Worm (Caenorhabditis elegans): ENCODE data around the gene lips-3.

Gene lips-3

ce11 chrIII:4587177-4587576 is 29.2 kb upstream of the lips-3 start, which contains the start of the genes F35G12.7 and smc-4 (continued):
- no peak for TF ChIP-seq unc-130 (GFP tag; optimal IDR thresholded peaks at IDR 0.05)
- peak; percentile 73 for TF ChIP-seq ceh-91 (GFP tag; IDR thresholded peaks at IDR 0.05)
- TF ChIP-seq rcor-1 (GFP tag; IDR thresholded peaks at IDR 0.05), result peak; percentile 40; the same call in 1 of the 2 replicates
- TF ChIP-seq ceh-40 (GFP tag; IDR thresholded peaks at IDR 0.05), result no peak
- no peak for TF ChIP-seq B0336.3 (GFP tag; IDR thresholded peaks at IDR 0.05)
- peak; percentile 27 for TF ChIP-seq ceh-27 (GFP tag; optimal IDR thresholded peaks at IDR 0.05)
- no peak for TF ChIP-seq lag-1 (GFP tag; IDR thresholded peaks at IDR 0.05)
- peak; percentile 55; the same call in 1 of the 2 replicates for TF ChIP-seq mcd-1 (GFP tag; IDR thresholded peaks at IDR 0.05)
- TF ChIP-seq F10E7.11 (tag; optimal IDR thresholded peaks at IDR 0.05), result no peak
- TF ChIP-seq let-607 (tag; optimal IDR thresholded peaks at IDR 0.05), result no peak
- TF ChIP-seq hlh-26 (GFP tag; conservative IDR thresholded peaks at IDR 0.05), result no peak
- no peak for TF ChIP-seq nhr-120 (GFP tag; IDR thresholded peaks at IDR 0.05)
- no peak for TF ChIP-seq ceh-58 (GFP tag; IDR thresholded peaks at IDR 0.05)
- no peak for TF ChIP-seq nhr-90 (tag; optimal IDR thresholded peaks at IDR 0.05)
- TF ChIP-seq ztf-3 (GFP tag; optimal IDR thresholded peaks at IDR 0.05), result no peak
- no peak for TF ChIP-seq nhr-27 (tag; optimal IDR thresholded peaks at IDR 0.05)
- no peak for TF ChIP-seq ZK185.1 (tag; optimal IDR thresholded peaks at IDR 0.05; ENCODE audit: poor library complexity, severe bottlenecking)
- TF ChIP-seq B0019.2 (GFP tag; conservative IDR thresholded peaks at IDR 0.05), result no peak
- no peak for TF ChIP-seq F23B12.7 (tag; optimal IDR thresholded peaks at IDR 0.05; ENCODE audit: insufficient read depth)
- TF ChIP-seq somi-1 (GFP tag; optimal IDR thresholded peaks at IDR 0.05), result no peak
- TF ChIP-seq ztf-25 (GFP tag; IDR thresholded peaks at IDR 0.05), result 0 out of 2 replicates have a peak, but pooled peaks have one; percentile 28
- no peak for TF ChIP-seq K11D2.4 (GFP tag; IDR thresholded peaks at IDR 0.05)
- no peak for TF ChIP-seq ztf-28 (GFP tag; IDR thresholded peaks at IDR 0.05)
- TF ChIP-seq cebp-1 (GFP tag; IDR thresholded peaks at IDR 0.05), result no peak
- peak; percentile 26 for TF ChIP-seq cebp-1 (tag; optimal IDR thresholded peaks at IDR 0.05)
- no peak for TF ChIP-seq Y79H2A.3 (GFP tag; conservative IDR thresholded peaks at IDR 0.05)
- TF ChIP-seq Y53F4B.3 (GFP tag; IDR thresholded peaks at IDR 0.05), result no peak
- peak; percentile 51; the same call in 1 of the 2 replicates for TF ChIP-seq C17E4.6 (GFP tag; IDR thresholded peaks at IDR 0.05)
- no peak for TF ChIP-seq K12H6.12 (tag; optimal IDR thresholded peaks at IDR 0.05)
- TF ChIP-seq ceh-100 (GFP tag; IDR thresholded peaks at IDR 0.05), result no peak
- no peak for TF ChIP-seq T07F8.4 (tag; optimal IDR thresholded peaks at IDR 0.05)
- TF ChIP-seq F37B4.10 (GFP tag; IDR thresholded peaks at IDR 0.05), result 0 out of 2 replicates have a peak, but pooled peaks have one; percentile 15
- TF ChIP-seq D2030.7 (GFP tag; IDR thresholded peaks at IDR 0.05), result peak; percentile 76
- peak; percentile 81 for TF ChIP-seq lin-54 (GFP tag; optimal IDR thresholded peaks at IDR 0.05)
- no peak for TF ChIP-seq aptf-3 (GFP tag; IDR thresholded peaks at IDR 0.05)
- TF ChIP-seq unc-62 (GFP tag; optimal IDR thresholded peaks at IDR 0.05), result no peak
- no peak for TF ChIP-seq sdz-38 (tag; optimal IDR thresholded peaks at IDR 0.05)
- no peak for TF ChIP-seq lsy-27 (tag; optimal IDR thresholded peaks at IDR 0.05; ENCODE audit: borderline replicate concordance, insufficient read depth)
- TF ChIP-seq sptf-2 (GFP tag; optimal IDR thresholded peaks at IDR 0.05), result no peak
- peak; percentile 63 for TF ChIP-seq xnd-1 (tag; optimal IDR thresholded peaks at IDR 0.05)
- TF ChIP-seq snpc-1.3 (tag; optimal IDR thresholded peaks at IDR 0.05; ENCODE audit: insufficient read depth), result peak; percentile 24
- no peak for TF ChIP-seq rec-8 (tag; optimal IDR thresholded peaks at IDR 0.05)
- no peak for TF ChIP-seq sea-2 (GFP tag; IDR thresholded peaks at IDR 0.05)
- TF ChIP-seq hsf-1 (GFP tag; IDR thresholded peaks at IDR 0.05), result peak; percentile 58; the same call in 1 of the 2 replicates
- TF ChIP-seq lin-26 (GFP tag; IDR thresholded peaks at IDR 0.05), result no peak
- no peak for TF ChIP-seq F57A8.1 (GFP tag; optimal IDR thresholded peaks at IDR 0.05)
- no peak for TF ChIP-seq ztf-26 (tag; optimal IDR thresholded peaks at IDR 0.05)
